Worm (Caenorhabditis elegans) whole organism, L1 larva: Measurements from ENCODE around the gene F45D3.1.
A peak's percentile ranks its signal among the peaks of the same experiment; 100 is the strongest.

Experiments used
- C04F5.9 ChIP-seq: sonication (generic microtip); optimal IDR thresholded peaks from 2 replicates; lab custom pipeline; 2016; ENCODE audit warnings: missing genetic modification characterization, missing compliant biosample characterization
- C16A3.4 ChIP-seq: fragments of 150-350 bp; optimal IDR thresholded peaks from 2 replicates; lab custom pipeline; 2014; ENCODE audit warnings: missing biosample characterization, missing genetic modification characterization
- C34B4.2 ChIP-seq: sonication (generic microtip); optimal IDR thresholded peaks from 2 replicates; lab custom pipeline; 2017; ENCODE audit warnings: mild to moderate bottlenecking, missing genetic modification characterization, missing compliant biosample characterization
- F16B12.6 ChIP-seq: fragments of 150-350 bp; optimal IDR thresholded peaks from 2 replicates; lab custom pipeline; 2014; ENCODE audit warnings: missing biosample characterization, missing genetic modification characterization
- ceh-63 ChIP-seq: fragments of 200-800 bp; sonication (Bioruptor generic); optimal IDR thresholded peaks from 2 replicates; lab custom pipeline; 2018; ENCODE audit warnings: mild to moderate bottlenecking, missing genetic modification characterization, missing compliant biosample characterization
- ceh-8 ChIP-seq: fragments of 200-800 bp; sonication (Bioruptor generic); optimal IDR thresholded peaks from 2 replicates; lab custom pipeline; 2018; ENCODE audit warnings: mild to moderate bottlenecking, missing genetic modification characterization, moderate library complexity, missing compliant biosample characterization
- ceh-82 ChIP-seq, 3 experiments: fragments of 150-350 bp in 1 of 3; sonication (generic microtip) in 2 of 3; optimal IDR thresholded peaks; 2 replicates each; lab custom pipeline; 2014 to 2017; ENCODE audit warnings: missing biosample characterization in 3 of 3, missing genetic modification characterization in 3 of 3
- ceh-88 ChIP-seq: fragments of 200-800 bp; sonication (Bioruptor generic); IDR thresholded peaks from 2 replicates; pipeline ENCODE4 v1.3.6; 2022; ENCODE audit warnings: missing genetic modification characterization, missing compliant biosample characterization
- ceh-90 ChIP-seq: sonication (generic microtip); optimal IDR thresholded peaks from 2 replicates; lab custom pipeline; 2016; ENCODE audit warnings: missing genetic modification characterization, missing compliant biosample characterization
- ces-1 ChIP-seq: fragments of 150-350 bp; optimal IDR thresholded peaks from 2 replicates; lab custom pipeline; 2014; ENCODE audit warnings: missing biosample characterization, missing genetic modification reagents, missing genetic modification characterization
- dsc-1 ChIP-seq: sonication (generic microtip); optimal IDR thresholded peaks from 2 replicates; lab custom pipeline; 2016; ENCODE audit warnings: mild to moderate bottlenecking, missing genetic modification characterization, missing compliant biosample characterization
- efl-3 ChIP-seq: fragments of 200-800 bp; sonication (Bioruptor generic); optimal IDR thresholded peaks from 2 replicates; lab custom pipeline; 2018; ENCODE audit warnings: mild to moderate bottlenecking, missing genetic modification characterization, missing compliant biosample characterization
- elt-2 ChIP-seq: sonication (generic microtip); optimal IDR thresholded peaks from 2 replicates; lab custom pipeline; 2016; ENCODE audit warnings: missing genetic modification characterization, mild to moderate bottlenecking, inconsistent platforms, missing compliant biosample characterization, missing genetic modification reagents
- elt-3 ChIP-seq, 6 experiments: fragments of 150-350 bp in 1 of 6; sonication (generic microtip); optimal IDR thresholded peaks; 2 replicates each; lab custom pipeline; 2017 to 2018; ENCODE audit warnings: missing biosample characterization in 6 of 6, missing genetic modification characterization in 6 of 6, inconsistent platforms in 1 of 6
- ets-5 ChIP-seq: fragments of 200-800 bp; sonication (Bioruptor generic); IDR thresholded peaks from 2 replicates; pipeline ENCODE4 v1.3.6; 2022; ENCODE audit warnings: missing genetic modification characterization, missing compliant biosample characterization
- fkh-10 ChIP-seq: sonication (generic microtip); optimal IDR thresholded peaks from 2 replicates; lab custom pipeline; 2017; ENCODE audit warnings: missing biosample characterization, missing genetic modification reagents, missing genetic modification characterization
- fkh-4 ChIP-seq: sonication (generic microtip); optimal IDR thresholded peaks from 2 replicates; lab custom pipeline; 2016; ENCODE audit warnings: missing compliant biosample characterization, missing genetic modification characterization, borderline replicate concordance
- fkh-8 ChIP-seq: sonication (generic microtip); optimal IDR thresholded peaks from 2 replicates; lab custom pipeline; 2016; ENCODE audit warnings: mild to moderate bottlenecking, missing genetic modification characterization, missing compliant biosample characterization
- fos-1 ChIP-seq: fragments of 150-350 bp; optimal IDR thresholded peaks from 2 replicates; lab custom pipeline; 2014; ENCODE audit warnings: missing biosample characterization, missing genetic modification characterization
- grh-1 ChIP-seq: fragments of 200-800 bp; sonication (Bioruptor generic); IDR thresholded peaks from 2 replicates; pipeline ENCODE4 v1.3.6; 2022; ENCODE audit warnings: missing genetic modification reagents, missing genetic modification characterization, missing compliant biosample characterization
- hlh-4 ChIP-seq: sonication (generic microtip); optimal IDR thresholded peaks from 2 replicates; lab custom pipeline; 2016; ENCODE audit warnings: mild to moderate bottlenecking, missing genetic modification characterization, missing compliant biosample characterization
- hpl-2 ChIP-seq: fragments of 150-350 bp; optimal IDR thresholded peaks from 2 replicates; lab custom pipeline; 2014; ENCODE audit warnings: missing biosample characterization, missing genetic modification reagents, missing genetic modification characterization
- irx-1 ChIP-seq: sonication (generic microtip); optimal IDR thresholded peaks from 2 replicates; lab custom pipeline; 2016; ENCODE audit warnings: missing genetic modification characterization, missing compliant biosample characterization
- isw-1 ChIP-seq: fragments of 200-800 bp; sonication (Bioruptor generic); IDR thresholded peaks from 2 replicates; pipeline ENCODE4 v1.3.6; 2022; ENCODE audit warnings: missing genetic modification characterization, missing compliant biosample characterization
- lin-13 ChIP-seq: fragments of 150-350 bp; optimal IDR thresholded peaks from 2 replicates; lab custom pipeline; 2014; ENCODE audit warnings: missing biosample characterization, missing genetic modification reagents, missing genetic modification characterization
- lin-15B ChIP-seq: fragments of 150-350 bp; sonication (generic microtip); optimal IDR thresholded peaks from 3 replicates; lab custom pipeline; 2014; ENCODE audit warnings: missing biosample characterization, missing genetic modification characterization
- lin-35 ChIP-seq, 2 experiments: fragments of 150-350 bp; optimal IDR thresholded peaks; 2 replicates each; lab custom pipeline; 2014; ENCODE audit warnings: missing biosample characterization in 2 of 2, missing genetic modification characterization in 2 of 2, missing genetic modification reagents in 2 of 2
- lin-39 ChIP-seq: fragments of 150-350 bp; optimal IDR thresholded peaks from 2 replicates; lab custom pipeline; 2014; ENCODE audit warnings: missing biosample characterization, missing genetic modification reagents, missing genetic modification characterization
- lsy-2 ChIP-seq, 2 experiments: fragments of 150-350 bp; optimal IDR thresholded peaks; 2 replicates each; lab custom pipeline; 2014; ENCODE audit warnings: missing biosample characterization in 2 of 2, missing genetic modification characterization in 2 of 2
- mep-1 ChIP-seq: fragments of 150-350 bp; optimal IDR thresholded peaks from 2 replicates; lab custom pipeline; 2014; ENCODE audit warnings: missing biosample characterization, missing genetic modification characterization
- nhr-19 ChIP-seq: fragments of 200-800 bp; sonication (Bioruptor generic); conservative IDR thresholded peaks from 2 replicates; pipeline ENCODE4 v1.3.6; 2022; ENCODE audit warnings: missing genetic modification characterization, missing compliant biosample characterization
- nhr-20 ChIP-seq: sonication (generic microtip); optimal IDR thresholded peaks from 2 replicates; lab custom pipeline; 2016; ENCODE audit warnings: mild to moderate bottlenecking, missing genetic modification characterization, missing compliant biosample characterization
- nhr-237 ChIP-seq: fragments of 150-350 bp; optimal IDR thresholded peaks from 2 replicates; lab custom pipeline; 2014; ENCODE audit warnings: missing biosample characterization, missing genetic modification characterization
- nhr-76 ChIP-seq: sonication (generic microtip); optimal IDR thresholded peaks from 2 replicates; lab custom pipeline; 2017; ENCODE audit warnings: missing biosample characterization, missing genetic modification characterization
- nhr-85 ChIP-seq: sonication (generic microtip); peaks from one replicate; lab custom pipeline; 2016; ENCODE audit warnings: missing genetic modification characterization, inconsistent platforms, missing compliant biosample characterization
- pag-3 ChIP-seq: sonication (generic microtip); optimal IDR thresholded peaks from 2 replicates; lab custom pipeline; 2017; ENCODE audit warnings: missing genetic modification characterization, mild to moderate bottlenecking, missing compliant biosample characterization, antibody characterized with exemption, borderline replicate concordance; ENCODE audit not compliant: insufficient read depth
- pax-3 ChIP-seq: fragments of 200-800 bp; sonication (Bioruptor generic); optimal IDR thresholded peaks from 2 replicates; lab custom pipeline; 2018; ENCODE audit warnings: mild to moderate bottlenecking, missing genetic modification characterization, moderate library complexity, missing compliant biosample characterization
- pqm-1 ChIP-seq: sonication (generic microtip); optimal IDR thresholded peaks from 3 replicates; lab custom pipeline; 2017; ENCODE audit warnings: missing biosample characterization, missing genetic modification characterization
- rnt-1 ChIP-seq: sonication (generic microtip); optimal IDR thresholded peaks from 2 replicates; lab custom pipeline; 2016; ENCODE audit warnings: mild to moderate bottlenecking, missing genetic modification characterization, moderate library complexity, missing compliant biosample characterization
- snpc-4 ChIP-seq: fragments of 150-350 bp; optimal IDR thresholded peaks from 2 replicates; lab custom pipeline; 2014; ENCODE audit warnings: missing biosample characterization, missing genetic modification characterization
- sox-4 ChIP-seq: sonication (generic microtip); optimal IDR thresholded peaks from 2 replicates; lab custom pipeline; 2016; ENCODE audit warnings: missing genetic modification characterization, missing compliant biosample characterization
- swsn-7 ChIP-seq: sonication (generic microtip); optimal IDR thresholded peaks from 2 replicates; lab custom pipeline; 2016; ENCODE audit warnings: missing genetic modification characterization, missing compliant biosample characterization
- tbx-2 ChIP-seq: sonication (generic microtip); optimal IDR thresholded peaks from 2 replicates; lab custom pipeline; 2016; ENCODE audit warnings: missing genetic modification characterization, missing compliant biosample characterization
- unc-130 ChIP-seq: fragments of 150-350 bp; optimal IDR thresholded peaks from 2 replicates; lab custom pipeline; 2017; ENCODE audit warnings: missing biosample characterization, missing genetic modification characterization, inconsistent platforms
- unc-30 ChIP-seq: sonication (generic microtip); optimal IDR thresholded peaks from 2 replicates; lab custom pipeline; 2017; ENCODE audit warnings: missing biosample characterization, missing genetic modification characterization
- unc-62 ChIP-seq: fragments of 150-350 bp; optimal IDR thresholded peaks from 2 replicates; lab custom pipeline; 2014; ENCODE audit warnings: missing biosample characterization, missing genetic modification reagents, missing genetic modification characterization
- unc-98 ChIP-seq: fragments of 200-800 bp; sonication (Bioruptor generic); IDR thresholded peaks from 2 replicates; pipeline ENCODE4 v1.3.6; 2022; ENCODE audit warnings: missing genetic modification characterization, missing compliant biosample characterization
- vab-15 ChIP-seq: sonication (generic microtip); optimal IDR thresholded peaks from 2 replicates; lab custom pipeline; 2017; ENCODE audit warnings: missing genotype, mild to moderate bottlenecking, missing genetic modification characterization, missing compliant biosample characterization
- xbp-1 ChIP-seq: sonication (generic microtip); optimal IDR thresholded peaks from 2 replicates; lab custom pipeline; 2016; ENCODE audit warnings: missing genetic modification characterization, missing compliant biosample characterization
- zag-1 ChIP-seq: fragments of 150-350 bp; optimal IDR thresholded peaks from 2 replicates; lab custom pipeline; 2014; ENCODE audit warnings: missing biosample characterization, missing genetic modification characterization
- zip-4 ChIP-seq: fragments of 200-800 bp; sonication (Bioruptor generic); optimal IDR thresholded peaks from 2 replicates; lab custom pipeline; 2018; ENCODE audit warnings: mild to moderate bottlenecking, missing genetic modification characterization, moderate library complexity, missing compliant biosample characterization
- ztf-4 ChIP-seq: fragments of 150-350 bp; optimal IDR thresholded peaks from 2 replicates; lab custom pipeline; 2014; ENCODE audit warnings: missing biosample characterization, missing genetic modification characterization

Gene F45D3.1

DNA sequence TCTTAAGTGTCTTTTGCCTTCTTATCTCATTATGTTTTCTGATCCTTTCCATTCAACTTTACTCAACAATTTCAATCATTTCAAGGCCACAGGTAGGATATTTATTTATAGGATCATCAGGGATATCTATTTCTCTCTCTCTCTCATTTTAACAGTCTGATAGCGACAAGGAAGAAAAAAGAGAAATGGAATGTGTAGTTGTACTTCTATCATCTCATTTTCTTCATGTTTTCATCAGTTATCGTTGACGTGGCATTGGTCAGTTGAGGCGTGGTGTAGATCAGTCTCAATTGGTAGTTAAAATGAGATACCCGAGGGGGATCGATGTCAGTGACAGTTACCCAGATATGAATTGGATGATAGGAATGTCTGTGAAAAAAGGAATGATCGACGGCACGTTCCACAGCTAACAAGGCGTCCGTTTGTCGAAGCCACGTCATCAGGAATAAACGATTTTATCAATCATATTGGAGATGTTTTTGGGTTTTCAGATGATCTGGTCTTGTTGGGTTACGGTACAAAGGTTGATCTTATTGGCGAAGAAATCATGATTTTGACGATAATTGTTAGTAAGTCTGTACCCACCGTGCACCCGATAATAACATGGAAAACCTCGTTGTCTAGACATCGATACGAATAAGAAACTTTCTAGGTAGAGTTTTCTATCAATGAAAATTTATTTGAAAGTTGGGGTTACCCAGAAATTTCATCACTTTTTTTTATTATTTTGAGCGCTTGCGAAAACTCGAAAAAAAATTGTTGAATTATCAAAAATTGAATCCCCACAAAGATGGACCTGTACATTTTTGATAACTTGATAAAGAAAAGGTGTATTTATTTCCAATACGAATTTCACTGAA is 27.5 kb downstream of the F45D3.1 start:
- TF ChIP-seq nhr-20 (tag; lab: Kevin White, UChicago) (peak; percentile 79), mep-1 (tag; lab: Kevin White, UChicago) (peak; percentile 20), C34B4.2 (tag; lab: Kevin White, UChicago) (no peak), pax-3 (tag; lab: Kevin White, UChicago) (no peak), elt-2 (tag; lab: Kevin White, UChicago) (no peak), C04F5.9 (no peak), swsn-7 (tag; lab: Kevin White, UChicago) (no peak), efl-3 (GFP tag; lab: Kevin White, UChicago) (no peak), ceh-90 (tag; lab: Kevin White, UChicago) (no peak), ceh-82 (tag; optimal IDR thresholded peaks at IDR 0.05; lab: Kevin White, UChicago) (no peak), elt-3 (tag; optimal IDR thresholded peaks at IDR 0.05; lab: Kevin White, UChicago) (peak; percentile 22 to 98 (median 84)), vab-15 (tag; lab: Kevin White, UChicago) (peak; percentile 16), hlh-4 (no peak), lsy-2 (tag; optimal IDR thresholded peaks at IDR 0.05; lab: Kevin White, UChicago) (peak; percentile 7 to 56), fkh-8 (no peak), nhr-237 (no peak), lin-13 (GFP tag; lab: Kevin White, UChicago) (no peak), ceh-88 (GFP tag; lab: Robert Waterston, UW) (no peak), nhr-19 (GFP tag; lab: Robert Waterston, UW) (peak; percentile 54), irx-1 (tag; lab: Kevin White, UChicago) (no peak), ztf-4 (peak; percentile 28), snpc-4 (tag; lab: Kevin White, UChicago) (no peak), pqm-1 (no peak), unc-130 (tag; lab: Kevin White, UChicago) (peak; percentile 64), fos-1 (tag; lab: Kevin White, UChicago) (no peak), isw-1 (no peak), xbp-1 (tag; lab: Kevin White, UChicago) (no peak), lin-35 (GFP tag; optimal IDR thresholded peaks at IDR 0.05; lab: Kevin White, UChicago) (peak in 1 of 2 experiments; percentile 24), ces-1 (GFP tag; lab: Kevin White, UChicago) (no peak), fkh-4 (no peak), hpl-2 (GFP tag; lab: Kevin White, UChicago) (no peak), nhr-85 (tag; lab: Kevin White, UChicago) (peak; percentile 98), fkh-10 (GFP tag; lab: Kevin White, UChicago) (no peak), ceh-8 (GFP tag; lab: Kevin White, UChicago) (no peak), sox-4 (tag; lab: Kevin White, UChicago) (no peak), dsc-1 (tag; lab: Kevin White, UChicago) (no peak), lin-39 (tag; lab: Kevin White, UChicago) (no peak), F16B12.6 (tag; lab: Kevin White, UChicago) (no peak), nhr-76 (tag; lab: Kevin White, UChicago) (no peak), zip-4 (GFP tag; lab: Kevin White, UChicago) (no peak), unc-98 (GFP tag; lab: Robert Waterston, UW) (no peak), rnt-1 (tag; lab: Kevin White, UChicago) (no peak), tbx-2 (tag; lab: Kevin White, UChicago) (peak; percentile 72), lin-15B (tag; lab: Kevin White, UChicago) (no peak), grh-1 (peak; percentile 51; the same call in 1 of the 2 replicates), unc-62 (GFP tag; lab: Kevin White, UChicago) (no peak), unc-30 (no peak), ets-5 (GFP tag; lab: Robert Waterston, UW) (no peak), ceh-63 (no peak), C16A3.4 (tag; lab: Kevin White, UChicago) (peak; percentile 63), pag-3 (tag; lab: Kevin White, UChicago) (no peak), zag-1 (tag; lab: Kevin White, UChicago) (no peak)
